Fruit fly (Drosophila melanogaster): ENCODE measurements around the gene CG12075.
A peak's percentile ranks its signal among the peaks of the same experiment; 100 is the strongest.

CG12075 gene

dm6 chrX:8890974-8891373, 52.9 kb downstream of the CG12075 start (continued):
- TF ChIP-seq topi (GFP tag; optimal IDR thresholded peaks at IDR 0.05) (peak; percentile 28), CG4318 (GFP tag; optimal IDR thresholded peaks at IDR 0.05) (peak; percentile 72), CG3919 (GFP tag; optimal IDR thresholded peaks at IDR 0.05) (peak; percentile 25), Eip78C (GFP tag) (peak; percentile 69), fd85E (GFP tag; optimal IDR thresholded peaks at IDR 0.05) (no peak), Met (GFP tag; optimal IDR thresholded peaks at IDR 0.05) (peak; percentile 47), CG31627 (GFP tag; optimal IDR thresholded peaks at IDR 0.05) (peak; percentile 59), pdm3 (GFP tag; optimal IDR thresholded peaks at IDR 0.05) (peak; percentile 72), dsx (GFP tag; optimal IDR thresholded peaks at IDR 0.05; ENCODE audit: poor library complexity, severe bottlenecking) (no peak), CG11762 (GFP tag; optimal IDR thresholded peaks at IDR 0.05; ENCODE audit: insufficient read depth) (peak; percentile 31), CG15336 (GFP tag; IDR thresholded peaks at IDR 0.05) (peak; percentile 80), Sox14 (GFP tag; optimal IDR thresholded peaks at IDR 0.05) (peak; percentile 55), CG6163 (GFP tag; IDR thresholded peaks at IDR 0.05) (peak; percentile 78), CG8319 (GFP tag; optimal IDR thresholded peaks at IDR 0.05) (peak; percentile 32), Hr39 (GFP tag; optimal IDR thresholded peaks at IDR 0.05) (peak; percentile 58)

dm6 chrX:8891565-8892276, 53.6 kb downstream of the CG12075 start:
- TF ChIP-seq Sox14 (GFP tag; optimal IDR thresholded peaks at IDR 0.05) (peak; percentile 51), CG11762 (GFP tag; optimal IDR thresholded peaks at IDR 0.05; ENCODE audit: insufficient read depth) (no peak), CG7368 (GFP tag; optimal IDR thresholded peaks at IDR 0.05) (peak; percentile 31), CG6163 (GFP tag; IDR thresholded peaks at IDR 0.05) (peak; percentile 69; the same call in 2 of the 3 replicates), Hr39 (GFP tag; optimal IDR thresholded peaks at IDR 0.05) (peak; percentile 48), CG32006 (GFP tag; optimal IDR thresholded peaks at IDR 0.05) (peak; percentile 74), fd85E (GFP tag; optimal IDR thresholded peaks at IDR 0.05) (no peak), CG10631 (GFP tag; optimal IDR thresholded peaks at IDR 0.05) (peak; percentile 37), CG8319 (GFP tag; optimal IDR thresholded peaks at IDR 0.05) (no peak), net (GFP tag; optimal IDR thresholded peaks at IDR 0.05) (peak; percentile 62), Ets96B (tag; optimal IDR thresholded peaks at IDR 0.05) (peak; percentile 36), CG3032 (tag; optimal IDR thresholded peaks at IDR 0.05) (peak; percentile 16), Ets21C (GFP tag; optimal IDR thresholded peaks at IDR 0.05) (peak; percentile 41), Sox15 (GFP tag; optimal IDR thresholded peaks at IDR 0.05) (peak; percentile 26), CG8119 (GFP tag; IDR thresholded peaks at IDR 0.05) (peak; percentile 58), Smox (GFP tag; optimal IDR thresholded peaks at IDR 0.05) (peak; percentile 60), Gug (GFP tag; IDR thresholded peaks at IDR 0.05) (no peak), fd59A (GFP tag; optimal IDR thresholded peaks at IDR 0.05) (no peak), CG6854 (GFP tag; optimal IDR thresholded peaks at IDR 0.05) (peak; percentile 43), achi (GFP tag; optimal IDR thresholded peaks at IDR 0.05) (peak; percentile 64), CG34406 (GFP tag; optimal IDR thresholded peaks at IDR 0.05) (peak; percentile 60), CG16779 (tag; optimal IDR thresholded peaks at IDR 0.05) (peak; percentile 44), svp (GFP tag) (peak; percentile 82), Hr38 (GFP tag; optimal IDR thresholded peaks at IDR 0.05) (no peak), eg (GFP tag; IDR thresholded peaks at IDR 0.05) (peak; percentile 73), vri (GFP tag; optimal IDR thresholded peaks at IDR 0.05) (peak; percentile 71), Hr4 (GFP tag; optimal IDR thresholded peaks at IDR 0.05) (peak; percentile 71), acj6 (GFP tag; optimal IDR thresholded peaks at IDR 0.05) (peak; percentile 23), CG4318 (GFP tag; optimal IDR thresholded peaks at IDR 0.05) (peak; percentile 47), CG8632 (GFP tag; optimal IDR thresholded peaks at IDR 0.05) (peak; percentile 52), CG10669 (GFP tag; optimal IDR thresholded peaks at IDR 0.05) (peak; percentile 56), CG9139 (GFP tag; optimal IDR thresholded peaks at IDR 0.05) (peak; percentile 11), salr (GFP tag; optimal IDR thresholded peaks at IDR 0.05) (peak in 1 of 2 experiments; percentile 47), lz (GFP tag; optimal IDR thresholded peaks at IDR 0.05) (peak; percentile 59), CG1621 (tag; optimal IDR thresholded peaks at IDR 0.05) (peak; percentile 1), Eip75B (GFP tag; optimal IDR thresholded peaks at IDR 0.05) (peak; percentile 15), CG6808 (GFP tag; optimal IDR thresholded peaks at IDR 0.05) (peak; percentile 17), CG6792 (GFP tag; optimal IDR thresholded peaks at IDR 0.05) (peak; percentile 48), esn (GFP tag; optimal IDR thresholded peaks at IDR 0.05) (peak; percentile 65), CG11294 (GFP tag; IDR thresholded peaks at IDR 0.05) (no peak), dsx (GFP tag; optimal IDR thresholded peaks at IDR 0.05; ENCODE audit: poor library complexity, severe bottlenecking) (peak; percentile 44), Met (GFP tag; optimal IDR thresholded peaks at IDR 0.05) (peak; percentile 59)
